Worm (Caenorhabditis elegans) whole organism, L3 larva: ENCODE data around the gene C34F6.1.

Source experiments
- ama-1 ChIP-seq: fragments of 150-350 bp; optimal IDR thresholded peaks from 2 replicates; lab custom pipeline; 2018
- egl-5 ChIP-seq: fragments of 150-350 bp; optimal IDR thresholded peaks from 2 replicates; lab custom pipeline; 2017; ENCODE audit warnings: missing biosample characterization, missing genetic modification reagents, missing genetic modification characterization, inconsistent platforms
- lin-15B ChIP-seq: fragments of 150-350 bp; optimal IDR thresholded peaks from 2 replicates; lab custom pipeline; 2014; ENCODE audit warnings: missing biosample characterization, missing genetic modification characterization
- nhr-11 ChIP-seq: fragments of 150-350 bp; optimal IDR thresholded peaks from 2 replicates; lab custom pipeline; 2014; ENCODE audit warnings: missing biosample characterization, missing genetic modification characterization
- nhr-23 ChIP-seq: fragments of 150-350 bp; optimal IDR thresholded peaks from 2 replicates; lab custom pipeline; 2014; ENCODE audit warnings: missing biosample characterization, missing genetic modification reagents, missing genetic modification characterization
- nhr-77 ChIP-seq: fragments of 150-350 bp; optimal IDR thresholded peaks from 2 replicates; lab custom pipeline; 2014; ENCODE audit warnings: missing biosample characterization, missing genetic modification characterization
- pha-4 ChIP-seq: fragments of 150-350 bp; optimal IDR thresholded peaks from 2 replicates; lab custom pipeline; 2014; ENCODE audit warnings: missing biosample characterization, missing genetic modification reagents, missing genetic modification characterization
- ztf-11 ChIP-seq: fragments of 150-350 bp; optimal IDR thresholded peaks from 2 replicates; lab custom pipeline; 2014; ENCODE audit warnings: missing biosample characterization, missing genetic modification characterization

DNA sequence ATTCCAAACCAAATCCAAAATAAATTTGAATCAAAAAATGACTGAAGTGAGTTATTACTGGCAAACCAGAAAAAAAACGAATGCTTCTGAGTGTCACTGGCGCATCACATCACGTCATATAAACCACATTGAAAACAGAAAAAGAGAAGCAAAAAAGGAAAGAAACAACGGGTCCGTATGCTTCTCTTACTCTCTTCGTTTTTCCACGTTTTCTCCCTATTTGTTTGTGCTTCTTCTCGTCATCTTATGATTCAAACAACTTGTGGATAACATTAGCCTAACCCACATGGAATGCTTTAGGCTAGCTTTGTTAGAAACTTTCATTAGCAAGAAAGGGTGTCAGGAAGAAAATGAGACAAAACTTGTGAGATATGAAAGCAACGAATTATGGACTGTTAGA, 44.8 kb upstream of the C34F6.1 start:
- no peak for TF ChIP-seq pha-4
- TF ChIP-seq egl-5 (tag; lab: Kevin White, UChicago): no peak
- no peak for TF ChIP-seq ztf-11 (tag; lab: Kevin White, UChicago)
- TF ChIP-seq nhr-77 (tag; lab: Kevin White, UChicago): no peak
- TF ChIP-seq nhr-23 (tag; lab: Kevin White, UChicago): no peak
- TF ChIP-seq nhr-11 (tag; lab: Kevin White, UChicago): no peak
- no peak for TF ChIP-seq lin-15B (tag; lab: Kevin White, UChicago)
- TF ChIP-seq ama-1: no peak
